Fruit fly (Drosophila melanogaster) whole organism, embryonic: ENCODE measurements around the gene Pka-C1.
A peak's percentile ranks its signal among the peaks of the same experiment; 100 is the strongest.

Experiments used
- CG11723 ChIP-seq: fragments of 200-800 bp; sonication (Bioruptor generic); optimal IDR thresholded peaks from 2 replicates; lab custom pipeline; 2017; ENCODE audit warnings: missing biosample characterization, mild to moderate bottlenecking, missing genetic modification characterization
- CG12071 ChIP-seq: fragments of 200-800 bp; sonication (Bioruptor generic); optimal IDR thresholded peaks from 3 replicates; lab custom pipeline; 2018; ENCODE audit warnings: missing biosample characterization, mild to moderate bottlenecking, missing genetic modification characterization
- CG12769 ChIP-seq: fragments of 200-800 bp; sonication (Bioruptor generic); optimal IDR thresholded peaks from 2 replicates; lab custom pipeline; 2019; ENCODE audit warnings: missing biosample characterization, mild to moderate bottlenecking, missing genetic modification characterization, moderate library complexity
- CG13296 ChIP-seq: fragments of 200-800 bp; sonication (Bioruptor generic); optimal IDR thresholded peaks from 3 replicates; lab custom pipeline; 2018; ENCODE audit warnings: missing biosample characterization, mild to moderate bottlenecking, missing genetic modification characterization
- CG14050 ChIP-seq: fragments of 200-800 bp; sonication (Bioruptor generic); IDR thresholded peaks from 3 replicates; pipeline ENCODE4 v1.3.6; 2022; ENCODE audit warnings: missing biosample characterization, missing genetic modification characterization
- CG14710 ChIP-seq: fragments of 200-800 bp; sonication (Bioruptor generic); optimal IDR thresholded peaks from 3 replicates; lab custom pipeline; 2019; ENCODE audit warnings: missing biosample characterization, mild to moderate bottlenecking, missing genetic modification characterization, moderate library complexity
- CG15696 ChIP-seq: fragments of 200-800 bp; sonication (Bioruptor generic); optimal IDR thresholded peaks from 2 replicates; lab custom pipeline; 2019; ENCODE audit warnings: missing biosample characterization, mild to moderate bottlenecking, missing genetic modification characterization, moderate library complexity
- CG1603 ChIP-seq: fragments of 200-800 bp; sonication (Bioruptor generic); optimal IDR thresholded peaks from 2 replicates; lab custom pipeline; 2019; ENCODE audit warnings: missing biosample characterization, mild to moderate bottlenecking, missing genetic modification characterization, moderate library complexity
- CG17186 ChIP-seq: fragments of 200-800 bp; sonication (Bioruptor generic); optimal IDR thresholded peaks from 3 replicates; lab custom pipeline; 2017; ENCODE audit warnings: missing biosample characterization, missing genetic modification reagents, missing genetic modification characterization
- CG18262 ChIP-seq: fragments of 200-800 bp; optimal IDR thresholded peaks from 3 replicates; lab custom pipeline; 2019; ENCODE audit warnings: missing biosample characterization, mild to moderate bottlenecking, missing genetic modification characterization, moderate library complexity
- CG18764 ChIP-seq: fragments of 200-800 bp; sonication (Bioruptor generic); optimal IDR thresholded peaks from 3 replicates; lab custom pipeline; 2016; ENCODE audit warnings: missing biosample characterization, missing genetic modification characterization
- CG31388 ChIP-seq: fragments of 200-800 bp; sonication (Bioruptor generic); optimal IDR thresholded peaks from 2 replicates; lab custom pipeline; 2016; ENCODE audit warnings: missing biosample characterization, missing genetic modification characterization
- CG4707 ChIP-seq: fragments of 200-800 bp; sonication (Bioruptor generic); optimal IDR thresholded peaks from 2 replicates; lab custom pipeline; 2018; ENCODE audit warnings: missing biosample characterization, mild to moderate bottlenecking, missing genetic modification characterization, moderate library complexity
- CG5953 ChIP-seq: fragments of 200-800 bp; sonication (Bioruptor generic); IDR thresholded peaks from 2 replicates; pipeline ENCODE4 v1.3.6; 2022; ENCODE audit warnings: missing biosample characterization, missing genetic modification characterization
- CG6272 ChIP-seq: fragments of 200-800 bp; sonication (Bioruptor generic); IDR thresholded peaks from 2 replicates; pipeline ENCODE4 v1.3.6; 2022; ENCODE audit warnings: missing biosample characterization, missing genetic modification characterization
- CG6765 ChIP-seq: fragments of 200-800 bp; sonication (Bioruptor generic); optimal IDR thresholded peaks from 3 replicates; lab custom pipeline; 2017; ENCODE audit warnings: missing biosample characterization, mild to moderate bottlenecking, missing genetic modification characterization
- CG7928 ChIP-seq: fragments of 200-800 bp; sonication (Bioruptor generic); optimal IDR thresholded peaks from 2 replicates; lab custom pipeline; 2017; ENCODE audit warnings: missing biosample characterization, mild to moderate bottlenecking, missing genetic modification characterization
- CG8089 ChIP-seq: fragments of 200-800 bp; sonication (Bioruptor generic); optimal IDR thresholded peaks from 3 replicates; lab custom pipeline; 2016; ENCODE audit warnings: missing biosample characterization, missing genetic modification characterization
- CG8388 ChIP-seq: fragments of 200-800 bp; sonication (Bioruptor generic); optimal IDR thresholded peaks from 2 replicates; lab custom pipeline; 2019; ENCODE audit warnings: missing biosample characterization, mild to moderate bottlenecking, missing genetic modification characterization, moderate library complexity
- CG9437 ChIP-seq: fragments of 200-800 bp; sonication (Bioruptor generic); optimal IDR thresholded peaks from 2 replicates; lab custom pipeline; 2018; ENCODE audit warnings: missing biosample characterization, mild to moderate bottlenecking, missing genetic modification characterization
- Camta ChIP-seq: fragments of 200-800 bp; sonication (Bioruptor generic); optimal IDR thresholded peaks from 2 replicates; lab custom pipeline; 2016; ENCODE audit warnings: missing biosample characterization, missing genetic modification characterization
- Dfd ChIP-seq, 2 experiments: fragments of >200 bp; optimal IDR thresholded peaks; 2 replicates each; lab custom pipeline; 2017; ENCODE audit warnings: missing biosample characterization in 2 of 2, missing genetic modification characterization in 2 of 2
- Dip3 ChIP-seq: fragments of 200-800 bp; sonication (Bioruptor generic); optimal IDR thresholded peaks from 3 replicates; lab custom pipeline; 2016; ENCODE audit warnings: missing biosample characterization, missing genetic modification characterization
- Dref ChIP-seq: fragments of 200-800 bp; sonication (Bioruptor generic); IDR thresholded peaks from 2 replicates; pipeline ENCODE4 v1.3.6; 2022; ENCODE audit warnings: missing biosample characterization, missing genetic modification characterization
- Ets97D ChIP-seq: fragments of 200-800 bp; sonication (Bioruptor generic); optimal IDR thresholded peaks from 3 replicates; lab custom pipeline; 2016; ENCODE audit warnings: missing biosample characterization, missing genetic modification characterization
- Gsc ChIP-seq: fragments of 200-800 bp; sonication (Bioruptor generic); IDR thresholded peaks from 2 replicates; pipeline ENCODE4 v1.3.6; 2022; ENCODE audit warnings: missing biosample characterization, missing genetic modification characterization
- Gug ChIP-seq: fragments of 200-800 bp; sonication (Bioruptor generic); IDR thresholded peaks from 4 replicates; pipeline ENCODE4 v1.3.6; 2022; ENCODE audit warnings: missing biosample characterization, missing genetic modification characterization
- HLH4C ChIP-seq: fragments of 200-800 bp; sonication (Bioruptor generic); IDR thresholded peaks from 3 replicates; pipeline ENCODE4 v1.3.6; 2022; ENCODE audit warnings: missing biosample characterization, missing genetic modification characterization; ENCODE audit not compliant: partially characterized antibody
- Myb ChIP-seq: fragments of 200-800 bp; sonication (Bioruptor generic); optimal IDR thresholded peaks from 2 replicates; lab custom pipeline; 2016; ENCODE audit warnings: missing biosample characterization, missing genetic modification characterization
- NC2α ChIP-seq: fragments of 200-800 bp; sonication (Bioruptor generic); optimal IDR thresholded peaks from 2 replicates; lab custom pipeline; 2016; ENCODE audit warnings: missing biosample characterization, missing genetic modification characterization
- Sox102F ChIP-seq: fragments of 200-800 bp; sonication (Bioruptor generic); optimal IDR thresholded peaks from 2 replicates; lab custom pipeline; 2018; ENCODE audit warnings: missing biosample characterization, mild to moderate bottlenecking, missing genetic modification characterization, moderate library complexity
- ac ChIP-seq: fragments of 200-800 bp; sonication (Bioruptor generic); optimal IDR thresholded peaks from 3 replicates; lab custom pipeline; 2017; ENCODE audit warnings: missing biosample characterization, mild to moderate bottlenecking, missing genetic modification characterization
- ap ChIP-seq: fragments of 200-800 bp; sonication (Bioruptor generic); IDR thresholded peaks from 2 replicates; pipeline ENCODE4 v1.3.6; 2022; ENCODE audit warnings: missing biosample characterization, missing genetic modification characterization
- az2 ChIP-seq: fragments of 200-800 bp; sonication (Bioruptor generic); optimal IDR thresholded peaks from 3 replicates; lab custom pipeline; 2016; ENCODE audit warnings: missing biosample characterization, missing genetic modification characterization
- dmrt99B ChIP-seq: fragments of 200-800 bp; sonication (Bioruptor generic); optimal IDR thresholded peaks from 2 replicates; lab custom pipeline; 2018; ENCODE audit warnings: missing biosample characterization, mild to moderate bottlenecking, missing genetic modification characterization, moderate library complexity
- hbn ChIP-seq: fragments of 200-800 bp; sonication (Bioruptor generic); IDR thresholded peaks from 2 replicates; pipeline ENCODE4 v1.3.6; 2022; ENCODE audit warnings: missing biosample characterization, missing genetic modification characterization; ENCODE audit not compliant: partially characterized antibody
- hkb ChIP-seq, 2 experiments: fragments of 200-800 bp in 1 of 2; fragments of >200 bp in 1 of 2; sonication (Bioruptor generic) in 1 of 2; IDR thresholded peaks in 1 of 2; optimal IDR thresholded peaks in 1 of 2; 2 replicates each; pipeline versions ENCODE4 v1.3.6 to Lab custom; 2017 to 2022; ENCODE audit warnings: missing biosample characterization in 1 of 2, missing genetic modification characterization in 1 of 2
- jumu ChIP-seq: fragments of 200-800 bp; sonication (Bioruptor generic); optimal IDR thresholded peaks from 3 replicates; lab custom pipeline; 2016; ENCODE audit warnings: missing biosample characterization, missing genetic modification characterization
- nau ChIP-seq: fragments of 200-800 bp; sonication (Bioruptor generic); optimal IDR thresholded peaks from 3 replicates; lab custom pipeline; 2017; ENCODE audit warnings: missing biosample characterization, mild to moderate bottlenecking, missing genetic modification characterization, missing genetic modification reagents
- org-1 ChIP-seq: fragments of 200-800 bp; sonication (Bioruptor generic); optimal IDR thresholded peaks from 2 replicates; lab custom pipeline; 2017; ENCODE audit warnings: missing biosample characterization, missing genetic modification characterization
- peb ChIP-seq: fragments of 200-800 bp; sonication (Bioruptor generic); IDR thresholded peaks from 2 replicates; pipeline ENCODE4 v1.3.6; 2022; ENCODE audit warnings: missing biosample characterization, missing genetic modification characterization
- psq ChIP-seq: fragments of 200-800 bp; sonication (Bioruptor generic); optimal IDR thresholded peaks from 2 replicates; lab custom pipeline; 2017; ENCODE audit warnings: missing biosample characterization, missing genetic modification characterization
- ro ChIP-seq: fragments of 200-800 bp; sonication (Bioruptor generic); IDR thresholded peaks from 2 replicates; pipeline ENCODE4 v1.3.6; 2022; ENCODE audit warnings: missing biosample characterization, missing genetic modification characterization
- sc ChIP-seq, 3 experiments: fragments of >200 bp in 2 of 3; fragments of 200-800 bp in 1 of 3; sonication (Bioruptor generic) in 1 of 3; optimal IDR thresholded peaks; 2 replicates in 2 of 3; 3 replicates in 1 of 3; lab custom pipeline; 2017; ENCODE audit warnings: mild to moderate bottlenecking in 1 of 3, missing biosample characterization in 1 of 3, missing genetic modification characterization in 1 of 3, missing genetic modification reagents in 1 of 3
- schlank ChIP-seq: fragments of 200-800 bp; sonication (Bioruptor generic); optimal IDR thresholded peaks from 2 replicates; lab custom pipeline; 2018; ENCODE audit warnings: missing biosample characterization, mild to moderate bottlenecking, missing genetic modification characterization
- sd ChIP-seq: fragments of 200-800 bp; sonication (Bioruptor generic); optimal IDR thresholded peaks from 3 replicates; lab custom pipeline; 2018; ENCODE audit warnings: missing biosample characterization, mild to moderate bottlenecking, missing genetic modification characterization, moderate library complexity
- sens-2 ChIP-seq: fragments of 200-800 bp; sonication (Bioruptor generic); IDR thresholded peaks from 2 replicates; pipeline ENCODE4 v1.3.6; 2022; ENCODE audit warnings: missing biosample characterization, missing genetic modification characterization
- sug ChIP-seq: fragments of 200-800 bp; optimal IDR thresholded peaks from 2 replicates; lab custom pipeline; 2019; ENCODE audit warnings: missing biosample characterization, mild to moderate bottlenecking, missing genetic modification characterization, moderate library complexity
- tll ChIP-seq, 2 experiments: fragments of 200-800 bp in 1 of 2; fragments of >200 bp in 1 of 2; sonication (Bioruptor generic) in 1 of 2; optimal IDR thresholded peaks; 2 replicates each; lab custom pipeline; 2017 to 2019; ENCODE audit warnings: missing biosample characterization in 2 of 2, missing genetic modification characterization in 2 of 2, mild to moderate bottlenecking in 1 of 2, moderate library complexity in 1 of 2

Gene Pka-C1

dm6 chr2L:9700454-9700853 is 1.4 kb upstream of the Pka-C1 start, which contains the start of gene pelo (continued):
- peak; percentile 64 for TF ChIP-seq CG18262
- peak; percentile 20 for TF ChIP-seq Dip3
- peak; percentile 64 for TF ChIP-seq CG8388 (GFP tag; lab: Kevin White, UChicago)
- no peak for TF ChIP-seq Dfd (GFP tag; optimal IDR thresholded peaks at IDR 0.05; lab: Kevin White, UChicago)
- peak; percentile 74 for TF ChIP-seq CG14710 (tag; lab: Kevin White, UChicago)
- peak; percentile 55 for TF ChIP-seq CG14050
- TF ChIP-seq, all 482 proteins: peak for 271

- TF ChIP-seq HLH4C (GFP tag; lab: Robert Waterston, UW) (peak; percentile 20; the same call in 1 of the 3 replicates), CG4707 (GFP tag; lab: Kevin White, UChicago) (no peak), Gsc (GFP tag; lab: Robert Waterston, UW) (no peak), org-1 (GFP tag; lab: Kevin White, UChicago) (no peak), hkb (optimal IDR thresholded peaks at IDR 0.05; lab: Kevin White, UChicago) (no peak), hkb (GFP tag; IDR thresholded peaks at IDR 0.05; lab: Robert Waterston, UW) (peak; percentile 36; the same call in 1 of the 2 replicates), hbn (no peak), CG15696 (tag; lab: Kevin White, UChicago) (no peak), CG9437 (GFP tag; lab: Kevin White, UChicago) (peak; percentile 1), CG17186 (GFP tag; lab: Kevin White, UChicago) (no peak), ro (no peak), CG18764 (GFP tag; lab: Kevin White, UChicago) (no peak), CG6272 (no peak), jumu (GFP tag; lab: Kevin White, UChicago) (no peak), CG31388 (GFP tag; lab: Kevin White, UChicago) (no peak), CG8089 (GFP tag; lab: Kevin White, UChicago) (no peak), Camta (GFP tag; lab: Kevin White, UChicago) (no peak), NC2α (GFP tag; lab: Kevin White, UChicago) (no peak), CG11723 (GFP tag; lab: Kevin White, UChicago) (no peak), ac (GFP tag; lab: Kevin White, UChicago) (peak; percentile 3), peb (GFP tag; lab: Robert Waterston, UW) (no peak), az2 (GFP tag; lab: Kevin White, UChicago) (no peak), CG5953 (GFP tag; lab: Robert Waterston, UW) (no peak), sc (optimal IDR thresholded peaks at IDR 0.05; lab: Kevin White, UChicago) (no peak), sc (GFP tag; optimal IDR thresholded peaks at IDR 0.05; lab: Kevin White, UChicago) (no peak), tll (GFP tag; optimal IDR thresholded peaks at IDR 0.05; lab: Kevin White, UChicago) (no peak), Sox102F (GFP tag; lab: Kevin White, UChicago) (no peak), schlank (tag; lab: Kevin White, UChicago) (no peak), CG13296 (GFP tag; lab: Kevin White, UChicago) (no peak), dmrt99B (tag; lab: Kevin White, UChicago) (no peak), Gug (GFP tag; lab: Robert Waterston, UW) (no peak), ap (GFP tag; lab: Robert Waterston, UW) (no peak), nau (GFP tag; lab: Kevin White, UChicago) (no peak), sug (tag; lab: Kevin White, UChicago) (no peak), psq (GFP tag; lab: Kevin White, UChicago) (no peak), CG6765 (GFP tag; lab: Kevin White, UChicago) (no peak), CG7928 (GFP tag; lab: Kevin White, UChicago) (peak; percentile 89), Ets97D (GFP tag; lab: Kevin White, UChicago) (peak; percentile 44), CG12071 (no peak), CG1603 (tag; lab: Kevin White, UChicago) (peak; percentile 58), Dref (no peak; the same call in 1 of the 2 replicates), Myb (peak; percentile 93), sd (tag; lab: Kevin White, UChicago) (no peak), sens-2 (no peak), CG12769 (tag; lab: Kevin White, UChicago) (no peak)
Observed at dm6 chr2L:9699615-9700014, 518 bp upstream of the Pka-C1 start, which contains the start of gene hoip. Gene hoip, plus strand, starts transcription at chr2L:9699791.
